Worm (Caenorhabditis elegans): ENCODE measurements around the gene mrps-25.
A peak's percentile ranks its signal among the peaks of the same experiment; 100 is the strongest.

Gene mrps-25

DNA sequence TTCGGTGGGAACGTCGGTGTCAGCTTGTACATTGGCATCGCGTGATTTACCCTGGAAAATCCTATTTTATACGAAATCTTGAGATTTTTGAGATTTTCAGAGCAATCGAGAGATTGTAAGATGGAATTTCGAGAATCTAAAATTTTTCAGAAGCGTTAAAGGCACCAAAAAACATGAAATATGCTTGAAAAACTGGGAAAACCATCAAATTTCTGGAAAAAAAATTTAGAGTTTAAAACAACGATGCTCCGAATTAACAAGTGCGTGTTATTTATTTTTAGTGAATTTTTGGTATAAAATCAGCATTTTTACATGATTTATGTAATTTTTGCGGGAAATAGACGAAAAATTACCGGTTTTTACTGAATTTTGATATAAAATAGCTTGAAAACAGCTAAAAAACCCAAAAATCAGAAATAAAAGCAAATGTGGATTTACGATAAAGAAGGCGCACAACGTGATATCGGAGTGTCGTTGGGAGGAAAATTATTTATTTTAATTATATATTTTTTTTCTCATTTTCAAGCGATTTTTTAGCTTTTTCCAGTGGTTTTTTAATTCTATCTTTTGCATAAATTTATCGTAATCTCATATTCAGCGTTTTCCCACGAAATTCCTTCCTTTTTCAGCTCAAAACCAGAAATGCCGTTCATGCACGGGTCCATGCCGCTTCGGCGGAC lies at the start of gene mrps-25, which contains the start of gene Y55F3AM.13:
TSS of gene mrps-25 (plus strand) at position 630 of the 680 bp plus-strand sequence.
TSS of gene Y55F3AM.13 (minus strand) at position 51 of the 680 bp plus-strand sequence.
- TF ChIP-seq lin-39 (tag; optimal IDR thresholded peaks at IDR 0.05) (peak; percentile 5), nhr-47 (tag; optimal IDR thresholded peaks at IDR 0.05) (peak; percentile 77), snu-23 (GFP tag; optimal IDR thresholded peaks at IDR 0.05) (peak; percentile 71), C34B4.2 (tag; optimal IDR thresholded peaks at IDR 0.05) (no peak), irx-1 (tag; optimal IDR thresholded peaks at IDR 0.05) (peak; percentile 32), ceh-8 (GFP tag; optimal IDR thresholded peaks at IDR 0.05) (no peak), sptf-1 (tag; optimal IDR thresholded peaks at IDR 0.05) (no peak), nhr-90 (tag; optimal IDR thresholded peaks at IDR 0.05; ENCODE audit: poor library complexity) (peak; percentile 28), ama-1 (optimal IDR thresholded peaks at IDR 0.05) (no peak), efl-1 (optimal IDR thresholded peaks at IDR 0.05) (peak; percentile 45 to 59), efl-1 (GFP tag; optimal IDR thresholded peaks at IDR 0.05 in 1 of 2) (peak; percentile 58 to 93), ceh-82 (tag; optimal IDR thresholded peaks at IDR 0.05) (no peak), lin-14 (GFP tag; optimal IDR thresholded peaks at IDR 0.05) (no peak), tlp-1 (tag; optimal IDR thresholded peaks at IDR 0.05) (no peak), fkh-4 (tag; optimal IDR thresholded peaks at IDR 0.05; ENCODE audit: borderline replicate concordance) (no peak), ztf-11 (tag; optimal IDR thresholded peaks at IDR 0.05) (no peak), unc-98 (GFP tag; IDR thresholded peaks at IDR 0.05) (no peak), nhr-12 (tag; optimal IDR thresholded peaks at IDR 0.05) (no peak), lsy-2 (tag; optimal IDR thresholded peaks at IDR 0.05) (peak; percentile 75 to 83), ztf-4 (tag; optimal IDR thresholded peaks at IDR 0.05) (no peak), dsc-1 (tag; optimal IDR thresholded peaks at IDR 0.05) (peak; percentile 63), elt-3 (tag; optimal IDR thresholded peaks at IDR 0.05) (peak in 1 of 6 experiments; percentile 5), unc-30 (tag; optimal IDR thresholded peaks at IDR 0.05) (no peak), fkh-10 (GFP tag; optimal IDR thresholded peaks at IDR 0.05) (no peak), mep-1 (tag; optimal IDR thresholded peaks at IDR 0.05) (no peak), ets-5 (GFP tag; IDR thresholded peaks at IDR 0.05) (no peak), lin-15B (tag; optimal IDR thresholded peaks at IDR 0.05) (peak; percentile 48), alr-1 (tag; optimal IDR thresholded peaks at IDR 0.05; ENCODE audit: borderline replicate concordance) (no peak), unc-86 (tag; optimal IDR thresholded peaks at IDR 0.05) (peak; percentile 16), grh-1 (GFP tag; IDR thresholded peaks at IDR 0.05) (no peak), nhr-85 (tag) (peak; percentile 40), sox-4 (tag; optimal IDR thresholded peaks at IDR 0.05) (no peak), lin-13 (GFP tag; optimal IDR thresholded peaks at IDR 0.05) (no peak), jun-1 (tag; optimal IDR thresholded peaks at IDR 0.05) (no peak), aly-2 (tag; optimal IDR thresholded peaks at IDR 0.05) (no peak), hlh-4 (tag; optimal IDR thresholded peaks at IDR 0.05) (no peak), nhr-28 (tag; optimal IDR thresholded peaks at IDR 0.05) (no peak), pag-3 (tag; optimal IDR thresholded peaks at IDR 0.05; ENCODE audit: borderline replicate concordance, insufficient read depth) (no peak), nhr-19 (GFP tag; conservative IDR thresholded peaks at IDR 0.05) (peak; percentile 42; the same call in 1 of the 2 replicates), aha-1 (tag; optimal IDR thresholded peaks at IDR 0.05) (no peak), egl-27 (tag; optimal IDR thresholded peaks at IDR 0.05) (no peak), blmp-1 (tag; optimal IDR thresholded peaks at IDR 0.05) (no peak), sup-37 (GFP tag; optimal IDR thresholded peaks at IDR 0.05) (no peak), nhr-20 (tag; optimal IDR thresholded peaks at IDR 0.05) (peak; percentile 37), C04F5.9 (tag; optimal IDR thresholded peaks at IDR 0.05) (peak; percentile 63), tbx-2 (tag; optimal IDR thresholded peaks at IDR 0.05) (peak; percentile 69), nhr-84 (tag; optimal IDR thresholded peaks at IDR 0.05) (no peak), zip-4 (GFP tag; optimal IDR thresholded peaks at IDR 0.05) (no peak), ceh-90 (tag; optimal IDR thresholded peaks at IDR 0.05) (no peak), Y116A8C.19 (tag; optimal IDR thresholded peaks at IDR 0.05; ENCODE audit: borderline replicate concordance) (no peak), pqm-1 (tag; optimal IDR thresholded peaks at IDR 0.05) (no peak), fkh-8 (tag; optimal IDR thresholded peaks at IDR 0.05) (peak; percentile 37), snpc-4 (tag; optimal IDR thresholded peaks at IDR 0.05) (peak; percentile 21)
